Fruit fly (Drosophila melanogaster) whole organism, embryonic: ENCODE results near the gene BORCS6.

Experiments used
- Ada2b ChIP-seq: fragments of 200-800 bp; sonication (Bioruptor generic); IDR thresholded peaks from 2 replicates; pipeline ENCODE4 v1.3.6; 2022; ENCODE audit warnings: missing biosample characterization, missing genetic modification characterization
- Bgb ChIP-seq: fragments of 200-800 bp; sonication (Bioruptor generic); IDR thresholded peaks from 2 replicates; pipeline ENCODE4 v1.3.6; 2022; ENCODE audit warnings: missing biosample characterization, missing genetic modification characterization; ENCODE audit not compliant: partially characterized antibody
- CG10209 ChIP-seq: fragments of 200-800 bp; sonication (Bioruptor generic); optimal IDR thresholded peaks from 3 replicates; lab custom pipeline; 2017; ENCODE audit warnings: missing biosample characterization, mild to moderate bottlenecking, missing genetic modification characterization, missing genetic modification reagents
- CG11398 ChIP-seq: fragments of 200-800 bp; sonication (Bioruptor generic); optimal IDR thresholded peaks from 2 replicates; lab custom pipeline; 2016; ENCODE audit warnings: missing biosample characterization, missing genetic modification characterization
- CG11456 ChIP-seq: fragments of 200-800 bp; sonication (Bioruptor generic); IDR thresholded peaks from 3 replicates; pipeline ENCODE4 v1.3.6; 2022; ENCODE audit warnings: missing biosample characterization, missing genetic modification characterization
- CG1233 ChIP-seq: fragments of 200-800 bp; sonication (Bioruptor generic); optimal IDR thresholded peaks from 4 replicates; lab custom pipeline; 2018; ENCODE audit warnings: missing biosample characterization, mild to moderate bottlenecking, missing genetic modification characterization
- CG13123 ChIP-seq: fragments of 200-800 bp; sonication (Bioruptor generic); optimal IDR thresholded peaks from 2 replicates; lab custom pipeline; 2016; ENCODE audit warnings: missing biosample characterization, missing genetic modification characterization
- CG14965 ChIP-seq: fragments of 200-800 bp; sonication (Bioruptor generic); optimal IDR thresholded peaks from 2 replicates; lab custom pipeline; 2016; ENCODE audit warnings: missing biosample characterization, missing genetic modification characterization, borderline replicate concordance
- CG1529 ChIP-seq: fragments of 200-800 bp; sonication (Bioruptor generic); optimal IDR thresholded peaks from 3 replicates; lab custom pipeline; 2018; ENCODE audit warnings: missing biosample characterization, missing genetic modification characterization
- CG16779 ChIP-seq: fragments of 200-800 bp; sonication (Bioruptor generic); IDR thresholded peaks from 2 replicates; pipeline ENCODE4 v1.3.6; 2022; ENCODE audit warnings: missing biosample characterization, missing genetic modification characterization
- CG1832 ChIP-seq: fragments of 200-800 bp; sonication (Bioruptor generic); optimal IDR thresholded peaks from 2 replicates; lab custom pipeline; 2017; ENCODE audit warnings: missing biosample characterization, mild to moderate bottlenecking, missing genetic modification characterization, inconsistent platforms
- CG3065 ChIP-seq: fragments of 200-800 bp; sonication (Bioruptor generic); optimal IDR thresholded peaks from 2 replicates; lab custom pipeline; 2016; ENCODE audit warnings: missing biosample characterization, missing genetic modification characterization
- CG3995 ChIP-seq: fragments of 200-800 bp; sonication (Bioruptor generic); optimal IDR thresholded peaks from 3 replicates; lab custom pipeline; 2016; ENCODE audit warnings: missing biosample characterization, missing genetic modification characterization
- CG6813 ChIP-seq: fragments of 200-800 bp; sonication (Bioruptor generic); optimal IDR thresholded peaks from 2 replicates; lab custom pipeline; 2017; ENCODE audit warnings: missing biosample characterization, missing genetic modification characterization, mild to moderate bottlenecking, moderate library complexity, missing genetic modification reagents
- CG7372 ChIP-seq: fragments of 200-800 bp; sonication (Bioruptor generic); IDR thresholded peaks from 2 replicates; pipeline ENCODE4 v1.3.6; 2022; ENCODE audit warnings: missing biosample characterization, missing genetic modification characterization
- CG7928 ChIP-seq: fragments of 200-800 bp; sonication (Bioruptor generic); optimal IDR thresholded peaks from 2 replicates; lab custom pipeline; 2017; ENCODE audit warnings: missing biosample characterization, mild to moderate bottlenecking, missing genetic modification characterization
- CG9437 ChIP-seq: fragments of 200-800 bp; sonication (Bioruptor generic); optimal IDR thresholded peaks from 2 replicates; lab custom pipeline; 2018; ENCODE audit warnings: missing biosample characterization, mild to moderate bottlenecking, missing genetic modification characterization
- CG9797 ChIP-seq: fragments of 200-800 bp; sonication (Bioruptor generic); optimal IDR thresholded peaks from 3 replicates; lab custom pipeline; 2018; ENCODE audit warnings: missing biosample characterization, mild to moderate bottlenecking, missing genetic modification characterization
- D19A ChIP-seq: fragments of 200-800 bp; optimal IDR thresholded peaks from 3 replicates; lab custom pipeline; 2019; ENCODE audit warnings: missing biosample characterization, mild to moderate bottlenecking, missing genetic modification characterization, moderate library complexity
- Doc2 ChIP-seq: fragments of 200-800 bp; sonication (Bioruptor generic); IDR thresholded peaks from 2 replicates; pipeline ENCODE4 v1.3.6; 2022; ENCODE audit warnings: missing biosample characterization, missing genetic modification characterization
- E2f2 ChIP-seq: fragments of 200-800 bp; sonication (Bioruptor generic); IDR thresholded peaks from 2 replicates; pipeline ENCODE4 v1.3.6; 2022; ENCODE audit warnings: missing biosample characterization, missing genetic modification characterization
- Fer2 ChIP-seq: fragments of 200-800 bp; sonication (Bioruptor generic); optimal IDR thresholded peaks from 2 replicates; lab custom pipeline; 2018; ENCODE audit warnings: missing biosample characterization, mild to moderate bottlenecking, missing genetic modification characterization, moderate library complexity
- HLH54F ChIP-seq: fragments of 200-800 bp; sonication (Bioruptor generic); optimal IDR thresholded peaks from 3 replicates; lab custom pipeline; 2016; ENCODE audit warnings: missing biosample characterization, missing genetic modification characterization
- HLHmδ ChIP-seq: fragments of 200-800 bp; sonication (Bioruptor generic); optimal IDR thresholded peaks from 2 replicates; lab custom pipeline; 2018; ENCODE audit warnings: missing biosample characterization, mild to moderate bottlenecking, missing genetic modification characterization, moderate library complexity
- Mrtf ChIP-seq: fragments of 200-800 bp; sonication (Bioruptor generic); IDR thresholded peaks from 3 replicates; pipeline ENCODE4 v1.3.6; 2022; ENCODE audit warnings: missing biosample characterization, missing genetic modification characterization
- Nf-YC ChIP-seq: fragments of 200-800 bp; optimal IDR thresholded peaks from 3 replicates; lab custom pipeline; 2019; ENCODE audit warnings: missing biosample characterization, mild to moderate bottlenecking, missing genetic modification characterization, moderate library complexity
- Scr ChIP-seq: fragments of 200-800 bp; sonication (Bioruptor generic); IDR thresholded peaks from 2 replicates; pipeline ENCODE4 v1.3.6; 2022; ENCODE audit warnings: missing biosample characterization, missing genetic modification characterization; ENCODE audit not compliant: partially characterized antibody
- Sin3A ChIP-seq: fragments of >200 bp; optimal IDR thresholded peaks from 2 replicates; lab custom pipeline; 2018
- az2 ChIP-seq: fragments of 200-800 bp; sonication (Bioruptor generic); optimal IDR thresholded peaks from 3 replicates; lab custom pipeline; 2016; ENCODE audit warnings: missing biosample characterization, missing genetic modification characterization
- chn ChIP-seq: fragments of 200-800 bp; sonication (Bioruptor generic); optimal IDR thresholded peaks from 2 replicates; lab custom pipeline; 2016; ENCODE audit warnings: missing biosample characterization, missing genetic modification characterization
- croc ChIP-seq: fragments of 200-800 bp; sonication (Bioruptor generic); conservative IDR thresholded peaks from 3 replicates; pipeline ENCODE4 v1.3.6; 2022; ENCODE audit warnings: missing biosample characterization, missing genetic modification characterization
- cwo ChIP-seq: fragments of 200-800 bp; sonication (Bioruptor generic); optimal IDR thresholded peaks from 3 replicates; lab custom pipeline; 2017; ENCODE audit warnings: missing biosample characterization, missing genetic modification characterization, mild to moderate bottlenecking, moderate library complexity, missing genetic modification reagents
- dm ChIP-seq: fragments of 200-800 bp; sonication (Bioruptor generic); optimal IDR thresholded peaks from 3 replicates; lab custom pipeline; 2016; ENCODE audit warnings: missing biosample characterization, missing genetic modification characterization
- dpn ChIP-seq, 2 experiments: fragments of 200-800 bp; sonication (Bioruptor generic); optimal IDR thresholded peaks; 3 replicates each; lab custom pipeline; 2016; ENCODE audit warnings: missing biosample characterization in 2 of 2, missing genetic modification characterization in 2 of 2
- gem ChIP-seq: fragments of 200-800 bp; sonication (Bioruptor generic); optimal IDR thresholded peaks from 2 replicates; lab custom pipeline; 2019; ENCODE audit warnings: missing biosample characterization, mild to moderate bottlenecking, missing genetic modification characterization, moderate library complexity
- gro ChIP-seq: fragments of 200-800 bp; sonication (Bioruptor generic); optimal IDR thresholded peaks from 2 replicates; lab custom pipeline; 2016; ENCODE audit warnings: missing biosample characterization, missing genetic modification characterization
- h ChIP-seq: fragments of >200 bp; optimal IDR thresholded peaks from 2 replicates; lab custom pipeline; 2017
- hbn ChIP-seq: fragments of 200-800 bp; sonication (Bioruptor generic); IDR thresholded peaks from 2 replicates; pipeline ENCODE4 v1.3.6; 2022; ENCODE audit warnings: missing biosample characterization, missing genetic modification characterization; ENCODE audit not compliant: partially characterized antibody
- her ChIP-seq: fragments of 200-800 bp; sonication (Bioruptor generic); optimal IDR thresholded peaks from 2 replicates; lab custom pipeline; 2016; ENCODE audit warnings: missing biosample characterization, missing genetic modification characterization
- kah ChIP-seq: fragments of 200-800 bp; sonication (Bioruptor generic); optimal IDR thresholded peaks from 2 replicates; lab custom pipeline; 2018; ENCODE audit warnings: missing biosample characterization, mild to moderate bottlenecking, missing genetic modification characterization
- kay ChIP-seq: fragments of 200-800 bp; sonication (Bioruptor generic); optimal IDR thresholded peaks from 2 replicates; lab custom pipeline; 2016; ENCODE audit warnings: missing biosample characterization, missing genetic modification characterization
- p53 ChIP-seq: fragments of 200-800 bp; sonication (Bioruptor generic); optimal IDR thresholded peaks from 2 replicates; lab custom pipeline; 2016; ENCODE audit warnings: missing biosample characterization, missing genetic modification characterization
- pan ChIP-seq, 4 experiments: fragments of >200 bp in 3 of 4; fragments of 200-800 bp in 1 of 4; sonication (Bioruptor generic) in 1 of 4; optimal IDR thresholded peaks in 3 of 4; IDR thresholded peaks in 1 of 4; 2 replicates each; pipeline versions ENCODE4 v1.3.6 to Lab custom; 2017 to 2022; ENCODE audit warnings: missing biosample characterization in 2 of 4, missing genetic modification characterization in 2 of 4, mixed read lengths in 1 of 4
- phol ChIP-seq: fragments of 200-800 bp; sonication (Bioruptor generic); optimal IDR thresholded peaks from 3 replicates; lab custom pipeline; 2018; ENCODE audit warnings: missing biosample characterization, mild to moderate bottlenecking, missing genetic modification characterization, moderate library complexity
- repo ChIP-seq: fragments of 200-800 bp; sonication (Bioruptor generic); optimal IDR thresholded peaks from 2 replicates; lab custom pipeline; 2016; ENCODE audit warnings: missing biosample characterization, missing genetic modification characterization
- slbo ChIP-seq: fragments of 200-800 bp; sonication (Bioruptor generic); IDR thresholded peaks from 2 replicates; pipeline ENCODE4 v1.3.6; 2022; ENCODE audit warnings: missing biosample characterization, missing genetic modification characterization
- tio ChIP-seq: fragments of 200-800 bp; sonication (Bioruptor generic); optimal IDR thresholded peaks from 2 replicates; lab custom pipeline; 2017; ENCODE audit warnings: missing biosample characterization, missing genetic modification characterization, inconsistent platforms
- yki ChIP-seq: fragments of >200 bp; optimal IDR thresholded peaks from 3 replicates; lab custom pipeline; 2018
- zen2 ChIP-seq: fragments of 200-800 bp; sonication (Bioruptor generic); IDR thresholded peaks from 3 replicates; pipeline ENCODE4 v1.3.6; 2022; ENCODE audit warnings: missing biosample characterization, missing genetic modification characterization; ENCODE audit not compliant: partially characterized antibody
- zfh1 ChIP-seq: fragments of 200-800 bp; sonication (Bioruptor generic); IDR thresholded peaks from 3 replicates; pipeline ENCODE4 v1.3.6; 2022; ENCODE audit warnings: missing biosample characterization, missing genetic modification characterization

The BORCS6 gene

DNA sequence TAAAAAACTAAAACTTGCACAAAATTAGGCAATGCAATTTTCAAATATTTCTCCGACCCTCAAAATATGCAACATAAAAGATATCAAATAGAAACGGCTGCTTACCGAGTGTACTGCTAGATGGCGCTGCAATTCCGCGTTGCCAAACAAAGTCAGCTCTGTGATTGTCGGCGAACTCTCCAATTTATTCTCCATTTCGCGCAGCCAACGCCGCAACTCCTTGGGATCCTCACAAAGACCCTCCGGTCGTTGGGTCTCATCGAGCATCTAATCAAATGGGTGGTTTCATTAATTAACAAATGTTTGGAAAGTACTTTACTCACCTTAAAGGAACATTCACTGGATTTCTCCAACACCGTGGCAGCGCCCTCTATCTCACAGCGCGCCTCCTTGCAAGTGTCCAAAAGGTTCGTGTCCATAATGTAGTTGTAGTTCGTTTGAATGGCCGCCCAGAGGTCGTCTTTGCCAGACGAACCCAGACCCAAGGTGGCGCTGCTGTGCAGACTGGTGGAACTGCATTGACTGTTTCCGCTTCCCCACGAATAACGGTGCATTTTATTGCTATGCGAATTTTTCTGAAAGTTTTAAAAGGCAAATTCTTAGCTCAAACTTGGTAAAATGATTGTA lies 34.8 kb upstream of the BORCS6 start (continued):
- no peak for TF ChIP-seq D19A (tag; lab: Kevin White, UChicago)
- TF ChIP-seq E2f2 (GFP tag; lab: Robert Waterston, UW) = peak; percentile 27; the same call in 1 of the 2 replicates
- no peak for TF ChIP-seq yki
- peak; percentile 54 for TF ChIP-seq CG13123 (GFP tag; lab: Kevin White, UChicago)
- peak; percentile 71 for TF ChIP-seq chn
- TF ChIP-seq HLH54F (GFP tag; lab: Kevin White, UChicago) = peak; percentile 73
- TF ChIP-seq CG1529 (GFP tag; lab: Kevin White, UChicago) = no peak
- TF ChIP-seq CG3995 (GFP tag; lab: Kevin White, UChicago) = peak; percentile 11
- TF ChIP-seq Fer2 (tag; lab: Kevin White, UChicago) = peak; percentile 18
- peak; percentile 80 to 81 for TF ChIP-seq dpn (GFP tag; optimal IDR thresholded peaks at IDR 0.05; lab: Kevin White, UChicago)
- no peak for TF ChIP-seq h (lab: Kevin White, UChicago)
- TF ChIP-seq Scr (GFP tag; lab: Robert Waterston, UW) = no peak
- TF ChIP-seq CG1832 (GFP tag; lab: Kevin White, UChicago) = no peak
- peak; percentile 64; the same call in 2 of the 3 replicates for TF ChIP-seq croc (GFP tag; lab: Robert Waterston, UW)
- peak; percentile 69 for TF ChIP-seq CG16779
- TF ChIP-seq CG1233 (GFP tag; lab: Kevin White, UChicago) = peak; percentile 45
- TF ChIP-seq kah = peak; percentile 25
- peak; percentile 81 for TF ChIP-seq Mrtf (GFP tag; lab: Robert Waterston, UW)
- TF ChIP-seq CG11456 = peak; percentile 97
- no peak for TF ChIP-seq hbn (GFP tag; lab: Robert Waterston, UW)
- peak; percentile 72 for TF ChIP-seq CG10209 (GFP tag; lab: Kevin White, UChicago)
- no peak for TF ChIP-seq CG7928 (GFP tag; lab: Kevin White, UChicago)
- no peak for TF ChIP-seq zen2 (GFP tag; lab: Robert Waterston, UW)
- TF ChIP-seq zfh1 (GFP tag; lab: Robert Waterston, UW) = peak; percentile 80
- TF ChIP-seq HLHmδ = peak; percentile 86
- TF ChIP-seq Bgb (GFP tag; lab: Robert Waterston, UW) = no peak; the same call in 1 of the 2 replicates
- peak; percentile 92 for TF ChIP-seq slbo
- peak; percentile 22 for TF ChIP-seq gro (GFP tag; lab: Kevin White, UChicago)
- TF ChIP-seq tio (GFP tag; lab: Kevin White, UChicago) = peak; percentile 60
- no peak for TF ChIP-seq Sin3A (lab: Kevin White, UChicago)
- peak; percentile 71 for TF ChIP-seq CG3065 (GFP tag; lab: Kevin White, UChicago)
- TF ChIP-seq cwo = no peak
- TF ChIP-seq kay (GFP tag; lab: Kevin White, UChicago) = peak; percentile 47
- TF ChIP-seq CG9797 (GFP tag; lab: Kevin White, UChicago) = no peak
- TF ChIP-seq CG6813 = no peak
- TF ChIP-seq Doc2 (GFP tag; lab: Robert Waterston, UW) = no peak
- peak; percentile 24 for TF ChIP-seq CG9437
- peak; percentile 49; the same call in 1 of the 2 replicates for TF ChIP-seq Ada2b (GFP tag; lab: Robert Waterston, UW)
- peak; percentile 76 for TF ChIP-seq p53 (GFP tag; lab: Kevin White, UChicago)
- peak; percentile 68 for TF ChIP-seq her (GFP tag; lab: Kevin White, UChicago)
- 0 out of 2 replicates have a peak, but pooled peaks have one; percentile 51 for TF ChIP-seq CG7372 (GFP tag; lab: Robert Waterston, UW)
- TF ChIP-seq repo (GFP tag; lab: Kevin White, UChicago) = peak; percentile 66
- peak; percentile 79 for TF ChIP-seq CG14965 (GFP tag; lab: Kevin White, UChicago)
- TF ChIP-seq dm = peak; percentile 65
- no peak for TF ChIP-seq pan (optimal IDR thresholded peaks at IDR 0.05; lab: Kevin White, UChicago)
- peak in 1 of 2 experiments; percentile 76 for TF ChIP-seq pan (GFP tag; optimal IDR thresholded peaks at IDR 0.05 in 1 of 2, IDR thresholded peaks at IDR 0.05 in 1 of 2)
- TF ChIP-seq Nf-YC (tag; lab: Kevin White, UChicago) = peak; percentile 49
- peak; percentile 39 for TF ChIP-seq CG11398
- peak; percentile 80 for TF ChIP-seq az2 (GFP tag; lab: Kevin White, UChicago)
- TF ChIP-seq gem (tag; lab: Kevin White, UChicago) = peak; percentile 52
- peak; percentile 62 for TF ChIP-seq phol (tag; lab: Kevin White, UChicago)
